Fruit fly (Drosophila melanogaster) whole organism, embryonic: ENCODE data around the gene CG7564.

Experiments
- Adf1 ChIP-seq: fragments of 200-800 bp; sonication (Bioruptor generic); IDR thresholded peaks from 2 replicates; pipeline ENCODE4 v1.3.6; 2022; ENCODE audit warnings: missing biosample characterization, missing genetic modification characterization
- Asciz ChIP-seq: fragments of 200-800 bp; sonication (Bioruptor generic); optimal IDR thresholded peaks from 2 replicates; lab custom pipeline; 2017; ENCODE audit warnings: missing biosample characterization, mild to moderate bottlenecking, missing genetic modification characterization, missing genetic modification reagents
- Atf-2 ChIP-seq: fragments of 200-800 bp; sonication (Bioruptor generic); optimal IDR thresholded peaks from 2 replicates; lab custom pipeline; 2016; ENCODE audit warnings: missing biosample characterization, missing genetic modification characterization
- B-H2 ChIP-seq: fragments of 200-800 bp; sonication (Bioruptor generic); optimal IDR thresholded peaks from 2 replicates; lab custom pipeline; 2018; ENCODE audit warnings: missing biosample characterization, mild to moderate bottlenecking, missing genetic modification characterization
- CG10959 ChIP-seq: fragments of 200-800 bp; sonication (Bioruptor generic); IDR thresholded peaks from 2 replicates; pipeline ENCODE4 v1.3.6; 2022; ENCODE audit warnings: missing biosample characterization, missing genetic modification characterization
- CG11696 ChIP-seq: fragments of 200-800 bp; sonication (Bioruptor generic); IDR thresholded peaks from 2 replicates; pipeline ENCODE4 v1.3.6; 2022; ENCODE audit warnings: missing biosample characterization, missing genetic modification characterization
- CG12299 ChIP-seq: fragments of 200-800 bp; sonication (Bioruptor generic); optimal IDR thresholded peaks from 2 replicates; lab custom pipeline; 2018; ENCODE audit warnings: missing biosample characterization, mild to moderate bottlenecking, missing genetic modification characterization
- CG12659 ChIP-seq: fragments of 200-800 bp; sonication (Bioruptor generic); optimal IDR thresholded peaks from 3 replicates; lab custom pipeline; 2017; ENCODE audit warnings: mild to moderate bottlenecking, missing biosample characterization, missing genetic modification reagents, missing genetic modification characterization
- CG15514 ChIP-seq: fragments of 200-800 bp; sonication (Bioruptor generic); optimal IDR thresholded peaks from 3 replicates; lab custom pipeline; 2017; ENCODE audit warnings: missing biosample characterization, missing genetic modification characterization, mild to moderate bottlenecking, moderate library complexity, missing genetic modification reagents
- CG17385 ChIP-seq: fragments of 200-800 bp; sonication (Bioruptor generic); optimal IDR thresholded peaks from 3 replicates; lab custom pipeline; 2018; ENCODE audit warnings: missing biosample characterization, mild to moderate bottlenecking, missing genetic modification characterization
- CG17829 ChIP-seq: fragments of 200-800 bp; optimal IDR thresholded peaks from 2 replicates; lab custom pipeline; 2019; ENCODE audit warnings: missing biosample characterization, mild to moderate bottlenecking, missing genetic modification characterization, moderate library complexity
- CG2202 ChIP-seq: fragments of 200-800 bp; sonication (Bioruptor generic); optimal IDR thresholded peaks from 2 replicates; lab custom pipeline; 2018; ENCODE audit warnings: missing biosample characterization, mild to moderate bottlenecking, missing genetic modification characterization
- CG34422 ChIP-seq: fragments of 200-800 bp; sonication (Bioruptor generic); IDR thresholded peaks from 3 replicates; pipeline ENCODE4 v1.3.6; 2022; ENCODE audit warnings: missing biosample characterization, missing genetic modification characterization
- CG5953 ChIP-seq: fragments of 200-800 bp; sonication (Bioruptor generic); IDR thresholded peaks from 2 replicates; pipeline ENCODE4 v1.3.6; 2022; ENCODE audit warnings: missing biosample characterization, missing genetic modification characterization
- CG6175 ChIP-seq: fragments of 200-800 bp; sonication (Bioruptor generic); IDR thresholded peaks from 3 replicates; pipeline ENCODE4 v1.3.6; 2022; ENCODE audit warnings: missing biosample characterization, missing genetic modification characterization
- CG6689 ChIP-seq: fragments of 200-800 bp; sonication (Bioruptor generic); IDR thresholded peaks from 2 replicates; pipeline ENCODE4 v1.3.6; 2022; ENCODE audit warnings: missing biosample characterization, missing genetic modification characterization
- CG7839 ChIP-seq: fragments of 200-800 bp; sonication (Bioruptor generic); optimal IDR thresholded peaks from 3 replicates; lab custom pipeline; 2018; ENCODE audit warnings: missing biosample characterization, mild to moderate bottlenecking, missing genetic modification characterization, moderate library complexity
- CG9932 ChIP-seq: fragments of 200-800 bp; sonication (Bioruptor generic); IDR thresholded peaks from 2 replicates; pipeline ENCODE4 v1.3.6; 2022; ENCODE audit warnings: missing biosample characterization, missing genetic modification characterization
- Dad ChIP-seq: fragments of 200-800 bp; sonication (Bioruptor generic); optimal IDR thresholded peaks from 3 replicates; lab custom pipeline; 2016; ENCODE audit warnings: missing biosample characterization, missing genetic modification characterization
- GATAe ChIP-seq: fragments of 200-800 bp; sonication (Bioruptor generic); conservative IDR thresholded peaks from 2 replicates; pipeline ENCODE4 v1.3.6; 2022; ENCODE audit warnings: missing biosample characterization, missing genetic modification characterization
- HLH3B ChIP-seq: fragments of 200-800 bp; sonication (Bioruptor generic); IDR thresholded peaks from 2 replicates; pipeline ENCODE4 v1.3.6; 2022; ENCODE audit warnings: missing biosample characterization, missing genetic modification characterization
- Hey ChIP-seq: fragments of 200-800 bp; sonication (Bioruptor generic); optimal IDR thresholded peaks from 3 replicates; lab custom pipeline; 2018; ENCODE audit warnings: missing biosample characterization, mild to moderate bottlenecking, missing genetic modification characterization
- PHDP ChIP-seq: fragments of 200-800 bp; sonication (Bioruptor generic); optimal IDR thresholded peaks from 3 replicates; lab custom pipeline; 2018; ENCODE audit warnings: missing biosample characterization, mild to moderate bottlenecking, missing genetic modification characterization, moderate library complexity
- TFAM ChIP-seq: fragments of 200-800 bp; sonication (Bioruptor generic); optimal IDR thresholded peaks from 2 replicates; lab custom pipeline; 2017; ENCODE audit warnings: missing biosample characterization, missing genetic modification characterization, inconsistent platforms
- Trl ChIP-seq, 3 experiments: fragments of >200 bp in 2 of 3; fragments of 200-800 bp in 1 of 3; sonication (Bioruptor generic) in 1 of 3; optimal IDR thresholded peaks; 2 replicates in 1 of 3; 3 replicates in 2 of 3; lab custom pipeline; 2016 to 2017; ENCODE audit warnings: missing biosample characterization in 1 of 3, missing genetic modification characterization in 1 of 3
- ab ChIP-seq: fragments of 200-800 bp; sonication (Bioruptor generic); optimal IDR thresholded peaks from 2 replicates; lab custom pipeline; 2016; ENCODE audit warnings: missing biosample characterization, missing genetic modification characterization
- bab2 ChIP-seq: fragments of 200-800 bp; sonication (Bioruptor generic); optimal IDR thresholded peaks from 2 replicates; lab custom pipeline; 2016; ENCODE audit warnings: missing biosample characterization, missing genetic modification characterization
- caup ChIP-seq: fragments of 200-800 bp; sonication (Bioruptor generic); optimal IDR thresholded peaks from 3 replicates; lab custom pipeline; 2017; ENCODE audit warnings: missing biosample characterization, mild to moderate bottlenecking, missing genetic modification characterization, moderate library complexity; ENCODE audit not compliant: severe bottlenecking
- chif ChIP-seq, 2 experiments: fragments of 200-800 bp; sonication (Bioruptor generic); optimal IDR thresholded peaks; 3 replicates each; lab custom pipeline; 2016; ENCODE audit warnings: missing biosample characterization in 2 of 2, missing genetic modification characterization in 2 of 2
- chn ChIP-seq: fragments of 200-800 bp; sonication (Bioruptor generic); optimal IDR thresholded peaks from 2 replicates; lab custom pipeline; 2016; ENCODE audit warnings: missing biosample characterization, missing genetic modification characterization
- disco-r ChIP-seq: fragments of 200-800 bp; sonication (Bioruptor generic); optimal IDR thresholded peaks from 2 replicates; lab custom pipeline; 2016; ENCODE audit warnings: missing biosample characterization, missing genetic modification characterization
- fru ChIP-seq: fragments of >200 bp; optimal IDR thresholded peaks from 2 replicates; lab custom pipeline; 2017
- gcm2 ChIP-seq: fragments of 200-800 bp; sonication (Bioruptor generic); optimal IDR thresholded peaks from 2 replicates; lab custom pipeline; 2016; ENCODE audit warnings: missing biosample characterization, missing genetic modification characterization
- klu ChIP-seq: fragments of 200-800 bp; sonication (Bioruptor generic); IDR thresholded peaks from 2 replicates; pipeline ENCODE4 v1.3.6; 2022; ENCODE audit warnings: missing biosample characterization, missing genetic modification characterization
- lbe ChIP-seq: fragments of 200-800 bp; sonication (Bioruptor generic); optimal IDR thresholded peaks from 2 replicates; lab custom pipeline; 2016; ENCODE audit warnings: missing biosample characterization, mild to moderate bottlenecking, missing genetic modification characterization
- luna ChIP-seq: fragments of 200-800 bp; sonication (Bioruptor generic); optimal IDR thresholded peaks from 2 replicates; lab custom pipeline; 2016; ENCODE audit warnings: missing biosample characterization, missing genetic modification characterization
- odd ChIP-seq: fragments of 200-800 bp; sonication (Bioruptor generic); optimal IDR thresholded peaks from 2 replicates; lab custom pipeline; 2017; ENCODE audit warnings: missing biosample characterization, mild to moderate bottlenecking, missing genetic modification characterization
- row ChIP-seq: fragments of 200-800 bp; sonication (Bioruptor generic); IDR thresholded peaks from 3 replicates; pipeline ENCODE4 v1.3.6; 2022; ENCODE audit warnings: missing biosample characterization, missing genetic modification characterization
- sens-2 ChIP-seq: fragments of 200-800 bp; sonication (Bioruptor generic); IDR thresholded peaks from 2 replicates; pipeline ENCODE4 v1.3.6; 2022; ENCODE audit warnings: missing biosample characterization, missing genetic modification characterization
- sr ChIP-seq: fragments of 200-800 bp; sonication (Bioruptor generic); IDR thresholded peaks from 3 replicates; pipeline ENCODE4 v1.3.6; 2022; ENCODE audit warnings: missing biosample characterization, missing genetic modification characterization
- toy ChIP-seq: fragments of 200-800 bp; sonication (Bioruptor generic); IDR thresholded peaks from 2 replicates; pipeline ENCODE4 v1.3.6; 2022; ENCODE audit warnings: missing biosample characterization, missing genetic modification characterization
- ttk ChIP-seq: fragments of 200-800 bp; sonication (Bioruptor generic); IDR thresholded peaks from 2 replicates; pipeline ENCODE4 v2.1.2; 2022; ENCODE audit warnings: missing biosample characterization, missing genetic modification characterization
- unc-4 ChIP-seq: fragments of 200-800 bp; sonication (Bioruptor generic); IDR thresholded peaks from 2 replicates; pipeline ENCODE4 v1.3.6; 2022; ENCODE audit warnings: missing biosample characterization, missing genetic modification characterization; ENCODE audit not compliant: partially characterized antibody
- unpg ChIP-seq: fragments of 200-800 bp; sonication (Bioruptor generic); optimal IDR thresholded peaks from 3 replicates; lab custom pipeline; 2018; ENCODE audit warnings: missing biosample characterization, mild to moderate bottlenecking, missing genetic modification characterization, moderate library complexity
- zen ChIP-seq: fragments of 200-800 bp; sonication (Bioruptor generic); optimal IDR thresholded peaks from 3 replicates; lab custom pipeline; 2018; ENCODE audit warnings: missing biosample characterization, mild to moderate bottlenecking, missing genetic modification characterization, moderate library complexity
- zen2 ChIP-seq: fragments of 200-800 bp; sonication (Bioruptor generic); IDR thresholded peaks from 3 replicates; pipeline ENCODE4 v1.3.6; 2022; ENCODE audit warnings: missing biosample characterization, missing genetic modification characterization; ENCODE audit not compliant: partially characterized antibody
- zfh1 ChIP-seq: fragments of 200-800 bp; sonication (Bioruptor generic); IDR thresholded peaks from 3 replicates; pipeline ENCODE4 v1.3.6; 2022; ENCODE audit warnings: missing biosample characterization, missing genetic modification characterization

CG7564 gene

dm6 chr3L:17563536-17564257, 49.6 kb downstream of the CG7564 start (continued):
- peak; percentile 88 to 94 for TF ChIP-seq Trl (optimal IDR thresholded peaks at IDR 0.05; lab: Kevin White, UChicago)
- no peak for TF ChIP-seq Trl (GFP tag; optimal IDR thresholded peaks at IDR 0.05; lab: Kevin White, UChicago)
- TF ChIP-seq CG7839 = no peak
- 0 out of 2 replicates have a peak, but pooled peaks have one; percentile 13 for TF ChIP-seq CG11696
- peak; percentile 11 for TF ChIP-seq CG17385 (GFP tag; lab: Kevin White, UChicago)
- TF ChIP-seq Atf-2 (GFP tag; lab: Kevin White, UChicago) = no peak
- TF ChIP-seq zen2 (GFP tag; lab: Robert Waterston, UW) = peak; percentile 70; the same call in 2 of the 3 replicates
- peak; percentile 41 for TF ChIP-seq unc-4 (GFP tag; lab: Robert Waterston, UW)
- peak; percentile 57; the same call in 2 of the 3 replicates for TF ChIP-seq sr (GFP tag; lab: Robert Waterston, UW)
- no peak for TF ChIP-seq zfh1 (GFP tag; lab: Robert Waterston, UW)
- no peak for TF ChIP-seq CG2202 (tag; lab: Kevin White, UChicago)
- no peak for TF ChIP-seq CG15514 (GFP tag; lab: Kevin White, UChicago)
- no peak for TF ChIP-seq PHDP (tag; lab: Kevin White, UChicago)
- no peak for TF ChIP-seq CG12299 (tag; lab: Kevin White, UChicago)
- TF ChIP-seq bab2 = no peak
- no peak for TF ChIP-seq fru (lab: Kevin White, UChicago)
- TF ChIP-seq row (GFP tag; lab: Robert Waterston, UW) = no peak
- no peak for TF ChIP-seq klu
- no peak for TF ChIP-seq chif (GFP tag; optimal IDR thresholded peaks at IDR 0.05; lab: Kevin White, UChicago)
- no peak for TF ChIP-seq CG12659 (GFP tag; lab: Kevin White, UChicago)
- TF ChIP-seq sens-2 (GFP tag; lab: Robert Waterston, UW) = no peak
- TF ChIP-seq TFAM = no peak
- TF ChIP-seq lbe (GFP tag; lab: Kevin White, UChicago) = peak; percentile 87
- peak; percentile 28; the same call in 1 of the 3 replicates for TF ChIP-seq CG34422 (GFP tag; lab: Robert Waterston, UW)
- TF ChIP-seq caup (GFP tag; lab: Kevin White, UChicago) = no peak

dm6 chr3L:17566335-17567242, 52.5 kb downstream of the CG7564 start:
- TF ChIP-seq disco-r (GFP tag; lab: Kevin White, UChicago) (no peak), CG5953 (GFP tag; lab: Robert Waterston, UW) (peak; percentile 71; the same call in 1 of the 2 replicates), Hey (no peak), lbe (GFP tag; lab: Kevin White, UChicago) (peak; percentile 85), CG17829 (tag; lab: Kevin White, UChicago) (peak; percentile 69), unpg (GFP tag; lab: Kevin White, UChicago) (peak; percentile 79), gcm2 (no peak), CG6689 (GFP tag; lab: Robert Waterston, UW) (peak; percentile 76), chn (GFP tag; lab: Kevin White, UChicago) (peak; percentile 50), toy (GFP tag; lab: Robert Waterston, UW) (no peak), B-H2 (GFP tag; lab: Kevin White, UChicago) (no peak), CG9932 (GFP tag; lab: Robert Waterston, UW) (no peak), ttk (peak; percentile 82), Dad (GFP tag; lab: Kevin White, UChicago) (no peak), HLH3B (GFP tag; lab: Robert Waterston, UW) (peak; percentile 85), CG10959 (GFP tag; lab: Robert Waterston, UW) (no peak), odd (GFP tag; lab: Kevin White, UChicago) (peak; percentile 76), Adf1 (no peak), Asciz (GFP tag; lab: Kevin White, UChicago) (peak; percentile 90), CG6175 (GFP tag; lab: Robert Waterston, UW) (0 out of 3 replicates have a peak, but pooled peaks have one; percentile 30), GATAe (GFP tag; lab: Robert Waterston, UW) (no peak), luna (GFP tag; lab: Kevin White, UChicago) (no peak), zen (peak; percentile 13), ab (GFP tag; lab: Kevin White, UChicago) (no peak)
